Worm (Caenorhabditis elegans) whole organism, L4/young adult: ENCODE data around the gene spe-17.

Experiments
- W03F9.2 ChIP-seq: fragments of 150-350 bp; optimal IDR thresholded peaks from 2 replicates; lab custom pipeline; 2014; ENCODE audit warnings: missing biosample characterization, missing genetic modification characterization
- him-1 ChIP-seq: sonication (generic microtip); optimal IDR thresholded peaks from 2 replicates; lab custom pipeline; 2016; ENCODE audit warnings: missing genotype, missing genetic modification reagents, missing genetic modification characterization, missing compliant biosample characterization

- no peak for TF ChIP-seq him-1 (tag; lab: Kevin White, UChicago)
- TF ChIP-seq W03F9.2 (tag; lab: Kevin White, UChicago) = no peak
These were observed 48.0 kb downstream of the spe-17 start, which contains the start of gene K08E4.8 for ce11 chrIV:12061229-12061628.
